Fruit fly (Drosophila melanogaster) whole organism, embryonic: Measurements from ENCODE around the gene Lsp2.

Experiments used
- CG10147 ChIP-seq: fragments of 200-800 bp; sonication (Bioruptor generic); optimal IDR thresholded peaks from 2 replicates; lab custom pipeline; 2019; ENCODE audit warnings: missing biosample characterization, mild to moderate bottlenecking, missing genetic modification characterization, moderate library complexity
- CG11456 ChIP-seq: fragments of 200-800 bp; sonication (Bioruptor generic); IDR thresholded peaks from 3 replicates; pipeline ENCODE4 v1.3.6; 2022; ENCODE audit warnings: missing biosample characterization, missing genetic modification characterization
- CG1529 ChIP-seq: fragments of 200-800 bp; sonication (Bioruptor generic); optimal IDR thresholded peaks from 3 replicates; lab custom pipeline; 2018; ENCODE audit warnings: missing biosample characterization, missing genetic modification characterization
- CG17328 ChIP-seq: fragments of 200-800 bp; sonication (Bioruptor generic); IDR thresholded peaks from 2 replicates; pipeline ENCODE4 v1.3.6; 2022; ENCODE audit warnings: missing biosample characterization, missing genetic modification characterization
- CG18619 ChIP-seq: fragments of 200-800 bp; sonication (Bioruptor generic); optimal IDR thresholded peaks from 3 replicates; lab custom pipeline; 2017; ENCODE audit warnings: missing biosample characterization, mild to moderate bottlenecking, missing genetic modification characterization
- CG2199 ChIP-seq: fragments of 200-800 bp; sonication (Bioruptor generic); IDR thresholded peaks from 3 replicates; pipeline ENCODE4 v1.3.6; 2022; ENCODE audit warnings: missing biosample characterization, missing genetic modification characterization
- CG3065 ChIP-seq: fragments of 200-800 bp; sonication (Bioruptor generic); optimal IDR thresholded peaks from 2 replicates; lab custom pipeline; 2016; ENCODE audit warnings: missing biosample characterization, missing genetic modification characterization
- CG32772 ChIP-seq: fragments of 200-800 bp; sonication (Bioruptor generic); IDR thresholded peaks from 2 replicates; pipeline ENCODE4 v1.3.6; 2022; ENCODE audit warnings: missing biosample characterization, missing genetic modification characterization
- CG3726 ChIP-seq: fragments of 200-800 bp; sonication (Bioruptor generic); IDR thresholded peaks from 3 replicates; pipeline ENCODE4, ENCODE4 v1.3.6; 2022; ENCODE audit warnings: missing biosample characterization, missing genetic modification characterization
- CG4360 ChIP-seq: fragments of 200-800 bp; sonication (Bioruptor generic); IDR thresholded peaks from 2 replicates; pipeline ENCODE4 v1.3.6; 2022; ENCODE audit warnings: missing biosample characterization, missing genetic modification characterization
- CG4617 ChIP-seq: fragments of 200-800 bp; sonication (Bioruptor generic); optimal IDR thresholded peaks from 3 replicates; lab custom pipeline; 2016; ENCODE audit warnings: missing biosample characterization, missing genetic modification characterization, borderline replicate concordance
- CG7372 ChIP-seq: fragments of 200-800 bp; sonication (Bioruptor generic); IDR thresholded peaks from 2 replicates; pipeline ENCODE4 v1.3.6; 2022; ENCODE audit warnings: missing biosample characterization, missing genetic modification characterization
- CG7928 ChIP-seq: fragments of 200-800 bp; sonication (Bioruptor generic); optimal IDR thresholded peaks from 2 replicates; lab custom pipeline; 2017; ENCODE audit warnings: missing biosample characterization, mild to moderate bottlenecking, missing genetic modification characterization
- Ets65A ChIP-seq: fragments of 200-800 bp; sonication (Bioruptor generic); peaks from one replicate; lab custom pipeline; 2016; ENCODE audit warnings: missing biosample characterization, missing genetic modification characterization
- Hmr ChIP-seq: fragments of 200-800 bp; sonication (Bioruptor generic); optimal IDR thresholded peaks from 3 replicates; lab custom pipeline; 2017; ENCODE audit warnings: mild to moderate bottlenecking, missing biosample characterization, missing genetic modification reagents, missing genetic modification characterization
- Hr78 ChIP-seq, 2 experiments: fragments of 200-800 bp in 1 of 2; fragments of >200 bp in 1 of 2; sonication (Bioruptor generic) in 1 of 2; optimal IDR thresholded peaks; 2 replicates each; lab custom pipeline; 2017 to 2019; ENCODE audit warnings: missing biosample characterization in 2 of 2, missing genetic modification characterization in 2 of 2, mild to moderate bottlenecking in 1 of 2, moderate library complexity in 1 of 2
- Lim3 ChIP-seq: fragments of 200-800 bp; sonication (Bioruptor generic); IDR thresholded peaks from 2 replicates; pipeline ENCODE4 v1.3.6; 2022; ENCODE audit warnings: missing biosample characterization, missing genetic modification characterization
- NC2α ChIP-seq: fragments of 200-800 bp; sonication (Bioruptor generic); optimal IDR thresholded peaks from 2 replicates; lab custom pipeline; 2016; ENCODE audit warnings: missing biosample characterization, missing genetic modification characterization
- Nf-YC ChIP-seq: fragments of 200-800 bp; optimal IDR thresholded peaks from 3 replicates; lab custom pipeline; 2019; ENCODE audit warnings: missing biosample characterization, mild to moderate bottlenecking, missing genetic modification characterization, moderate library complexity
- Sin3A ChIP-seq: fragments of >200 bp; optimal IDR thresholded peaks from 2 replicates; lab custom pipeline; 2018
- ase ChIP-seq: fragments of 200-800 bp; sonication (Bioruptor generic); IDR thresholded peaks from 3 replicates; pipeline ENCODE4 v1.3.6; 2022; ENCODE audit warnings: missing biosample characterization, missing genetic modification characterization
- ato ChIP-seq: fragments of 200-800 bp; sonication (Bioruptor generic); IDR thresholded peaks from 2 replicates; pipeline ENCODE4 v1.3.6; 2022; ENCODE audit warnings: missing biosample characterization, missing genetic modification characterization; ENCODE audit not compliant: partially characterized antibody
- bab2 ChIP-seq: fragments of 200-800 bp; sonication (Bioruptor generic); optimal IDR thresholded peaks from 2 replicates; lab custom pipeline; 2016; ENCODE audit warnings: missing biosample characterization, missing genetic modification characterization
- cas ChIP-seq: fragments of 200-800 bp; sonication (Bioruptor generic); IDR thresholded peaks from 2 replicates; pipeline ENCODE4 v1.3.6; 2022; ENCODE audit warnings: missing biosample characterization, missing genetic modification characterization
- chn ChIP-seq: fragments of 200-800 bp; sonication (Bioruptor generic); optimal IDR thresholded peaks from 2 replicates; lab custom pipeline; 2016; ENCODE audit warnings: missing biosample characterization, missing genetic modification characterization
- dan ChIP-seq: fragments of 200-800 bp; sonication (Bioruptor generic); IDR thresholded peaks from 2 replicates; pipeline ENCODE4 v1.3.6; 2022; ENCODE audit warnings: missing biosample characterization, missing genetic modification characterization
- dysf ChIP-seq: fragments of 200-800 bp; sonication (Bioruptor generic); IDR thresholded peaks from 3 replicates; pipeline ENCODE4 v1.3.6; 2022; ENCODE audit warnings: missing biosample characterization, missing genetic modification characterization
- ems ChIP-seq: fragments of 200-800 bp; sonication (Bioruptor generic); optimal IDR thresholded peaks from 3 replicates; lab custom pipeline; 2016; ENCODE audit warnings: missing biosample characterization, missing genetic modification characterization
- gsb ChIP-seq: fragments of 200-800 bp; sonication (Bioruptor generic); IDR thresholded peaks from 2 replicates; pipeline ENCODE4 v1.3.6; 2022; ENCODE audit warnings: missing biosample characterization, missing genetic modification characterization
- gsb-n ChIP-seq: fragments of 200-800 bp; sonication (Bioruptor generic); optimal IDR thresholded peaks from 3 replicates; lab custom pipeline; 2018; ENCODE audit warnings: missing biosample characterization, mild to moderate bottlenecking, missing genetic modification characterization
- kah ChIP-seq: fragments of 200-800 bp; sonication (Bioruptor generic); optimal IDR thresholded peaks from 2 replicates; lab custom pipeline; 2018; ENCODE audit warnings: missing biosample characterization, mild to moderate bottlenecking, missing genetic modification characterization
- klu ChIP-seq: fragments of 200-800 bp; sonication (Bioruptor generic); IDR thresholded peaks from 2 replicates; pipeline ENCODE4 v1.3.6; 2022; ENCODE audit warnings: missing biosample characterization, missing genetic modification characterization
- kni ChIP-seq: fragments of 200-800 bp; sonication (Bioruptor generic); optimal IDR thresholded peaks from 3 replicates; lab custom pipeline; 2017; ENCODE audit warnings: mild to moderate bottlenecking, missing biosample characterization, missing genetic modification reagents, missing genetic modification characterization
- mam ChIP-seq: fragments of 200-800 bp; sonication (Bioruptor generic); optimal IDR thresholded peaks from 3 replicates; lab custom pipeline; 2016; ENCODE audit warnings: missing biosample characterization, missing genetic modification characterization
- onecut ChIP-seq: fragments of 200-800 bp; sonication (Bioruptor generic); IDR thresholded peaks from 2 replicates; pipeline ENCODE4 v1.3.6; 2022; ENCODE audit warnings: missing biosample characterization, missing genetic modification characterization
- org-1 ChIP-seq: fragments of 200-800 bp; sonication (Bioruptor generic); optimal IDR thresholded peaks from 2 replicates; lab custom pipeline; 2017; ENCODE audit warnings: missing biosample characterization, missing genetic modification characterization
- peb ChIP-seq: fragments of 200-800 bp; sonication (Bioruptor generic); IDR thresholded peaks from 2 replicates; pipeline ENCODE4 v1.3.6; 2022; ENCODE audit warnings: missing biosample characterization, missing genetic modification characterization
- sqz ChIP-seq: fragments of 200-800 bp; sonication (Bioruptor generic); optimal IDR thresholded peaks from 3 replicates; lab custom pipeline; 2018; ENCODE audit warnings: missing biosample characterization, mild to moderate bottlenecking, missing genetic modification characterization
- stc ChIP-seq: fragments of 200-800 bp; sonication (Bioruptor generic); IDR thresholded peaks from 2 replicates; pipeline ENCODE4 v1.3.6; 2022; ENCODE audit warnings: missing biosample characterization, missing genetic modification characterization
- tap ChIP-seq: fragments of 200-800 bp; optimal IDR thresholded peaks from 3 replicates; lab custom pipeline; 2019; ENCODE audit warnings: missing biosample characterization, mild to moderate bottlenecking, missing genetic modification characterization, moderate library complexity
- tx ChIP-seq: fragments of 200-800 bp; sonication (Bioruptor generic); optimal IDR thresholded peaks from 2 replicates; lab custom pipeline; 2016; ENCODE audit warnings: missing biosample characterization, missing genetic modification characterization
- zen ChIP-seq: fragments of 200-800 bp; sonication (Bioruptor generic); optimal IDR thresholded peaks from 3 replicates; lab custom pipeline; 2018; ENCODE audit warnings: missing biosample characterization, mild to moderate bottlenecking, missing genetic modification characterization, moderate library complexity
- zf30C ChIP-seq: fragments of 200-800 bp; sonication (Bioruptor generic); optimal IDR thresholded peaks from 3 replicates; lab custom pipeline; 2018; ENCODE audit warnings: missing biosample characterization, mild to moderate bottlenecking, missing genetic modification characterization

The Lsp2 gene

DNA sequence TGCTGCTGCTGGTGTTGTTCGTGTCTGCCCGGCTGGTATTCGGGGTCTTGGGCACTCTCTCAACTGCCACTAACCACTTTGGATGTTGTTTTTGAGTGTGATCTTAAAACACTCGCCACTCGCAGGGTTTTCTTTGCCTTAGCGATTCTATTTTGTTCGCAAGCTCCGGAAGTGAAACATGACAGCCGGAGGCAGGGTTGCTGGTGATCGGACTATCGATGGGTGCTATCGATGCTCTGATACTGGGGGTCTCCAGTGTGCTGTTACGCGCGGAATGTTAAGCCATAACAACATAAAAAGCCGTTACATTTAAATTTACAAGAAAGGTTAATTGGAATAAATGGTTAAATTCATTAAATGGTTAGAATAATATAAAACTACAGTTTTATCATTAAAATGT is 4.2 kb upstream of the Lsp2 start, which contains the start of gene yps (continued):
- TF ChIP-seq chn (GFP tag; lab: Kevin White, UChicago) = peak; percentile 83
- TF ChIP-seq CG7928 (GFP tag; lab: Kevin White, UChicago) = peak; percentile 78
- peak; percentile 75 for TF ChIP-seq CG4617 (GFP tag; lab: Kevin White, UChicago)
- peak; percentile 99 for TF ChIP-seq Hmr (GFP tag; lab: Kevin White, UChicago)
- peak; percentile 78 for TF ChIP-seq bab2 (GFP tag; lab: Kevin White, UChicago)
- TF ChIP-seq CG1529 = peak; percentile 87
- TF ChIP-seq org-1 = peak; percentile 94
- TF ChIP-seq CG11456 = peak; percentile 97
- peak; percentile 77 for TF ChIP-seq mam
- TF ChIP-seq dan (GFP tag; lab: Robert Waterston, UW) = no peak
- peak; percentile 83 for TF ChIP-seq dysf (GFP tag; lab: Robert Waterston, UW)
- TF ChIP-seq CG18619 (GFP tag; lab: Kevin White, UChicago) = peak; percentile 96
- peak; percentile 75 for TF ChIP-seq CG7372
- TF ChIP-seq onecut (GFP tag; lab: Robert Waterston, UW) = peak; percentile 95
- peak; percentile 91 for TF ChIP-seq sqz (GFP tag; lab: Kevin White, UChicago)
- TF ChIP-seq Lim3 (GFP tag; lab: Robert Waterston, UW) = no peak
- TF ChIP-seq CG2199 (GFP tag; lab: Robert Waterston, UW) = peak; percentile 59; the same call in 2 of the 3 replicates
- peak; percentile 71 for TF ChIP-seq CG4360 (GFP tag; lab: Robert Waterston, UW)
- TF ChIP-seq tx (GFP tag; lab: Kevin White, UChicago) = peak; percentile 69
- peak; percentile 83 for TF ChIP-seq ems
- peak; percentile 81 for TF ChIP-seq cas (GFP tag; lab: Robert Waterston, UW)
- no peak; the same call in 1 of the 2 replicates for TF ChIP-seq klu (GFP tag; lab: Robert Waterston, UW)
- TF ChIP-seq CG3065 (GFP tag; lab: Kevin White, UChicago) = peak; percentile 85
- TF ChIP-seq gsb (GFP tag; lab: Robert Waterston, UW) = peak; percentile 74
- peak in 1 of 2 experiments; percentile 41 for TF ChIP-seq Hr78 (GFP tag; optimal IDR thresholded peaks at IDR 0.05; lab: Kevin White, UChicago)
- TF ChIP-seq CG32772 (GFP tag; lab: Robert Waterston, UW) = peak; percentile 77
- TF ChIP-seq peb (GFP tag; lab: Robert Waterston, UW) = peak; percentile 60
- TF ChIP-seq zf30C (GFP tag; lab: Kevin White, UChicago) = peak; percentile 71
- peak; percentile 94 for TF ChIP-seq stc
- peak; percentile 85 for TF ChIP-seq CG10147 (GFP tag; lab: Kevin White, UChicago)
- TF ChIP-seq CG3726 = peak; percentile 81; the same call in 1 of the 3 replicates
- TF ChIP-seq CG17328 (GFP tag; lab: Robert Waterston, UW) = peak; percentile 98
- peak; percentile 28 for TF ChIP-seq Sin3A (lab: Kevin White, UChicago)
- TF ChIP-seq gsb-n = peak; percentile 91
- peak; percentile 87 for TF ChIP-seq NC2α (GFP tag; lab: Kevin White, UChicago)
- TF ChIP-seq tap = peak; percentile 87
- peak; percentile 77 for TF ChIP-seq zen
- peak; percentile 68 for TF ChIP-seq ato (GFP tag; lab: Robert Waterston, UW)
- TF ChIP-seq kni (GFP tag; lab: Kevin White, UChicago) = peak; percentile 98
- peak; percentile 99 for TF ChIP-seq Ets65A (GFP tag; lab: Kevin White, UChicago)
- peak; percentile 78 for TF ChIP-seq Nf-YC (tag; lab: Kevin White, UChicago)
- peak; percentile 88 for TF ChIP-seq ase (GFP tag; lab: Robert Waterston, UW)
- peak; percentile 94 for TF ChIP-seq kah (GFP tag; lab: Kevin White, UChicago)
